Worm (Caenorhabditis elegans): ENCODE data around the gene srxa-2.

Gene srxa-2

DNA sequence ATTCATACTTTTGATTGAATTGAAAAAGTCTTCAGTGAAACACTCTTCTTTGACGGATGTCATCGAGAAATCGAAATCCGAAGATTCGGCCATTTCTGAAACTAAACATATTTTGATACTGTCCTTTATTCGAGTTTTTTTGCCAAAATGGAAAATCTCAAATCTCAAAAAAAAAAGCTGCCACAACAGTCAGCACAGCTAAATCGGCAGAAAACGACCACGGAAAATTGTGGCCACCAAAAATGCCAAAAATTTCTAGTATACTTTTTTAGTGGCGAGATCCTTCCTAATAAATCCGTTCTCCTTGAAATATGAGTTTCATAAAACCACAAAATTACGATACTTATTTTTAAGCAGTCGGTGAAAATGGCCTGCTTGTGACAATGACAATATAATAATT is 20.7 kb downstream of the srxa-2 start, which contains the start of gene F38E11.9:
Gene F38E11.9, minus strand, starts transcription at position 101 of the 400 bp plus-strand sequence.
- TF ChIP-seq lin-13 (GFP tag; optimal IDR thresholded peaks at IDR 0.05) = no peak
- no peak for TF ChIP-seq ama-1 (optimal IDR thresholded peaks at IDR 0.05)
- TF ChIP-seq ztf-11 (tag; optimal IDR thresholded peaks at IDR 0.05) = no peak
- TF ChIP-seq crh-2 (tag; optimal IDR thresholded peaks at IDR 0.05) = no peak
- no peak for TF ChIP-seq unc-39 (tag; optimal IDR thresholded peaks at IDR 0.05)
- no peak for TF ChIP-seq sem-4 (tag; optimal IDR thresholded peaks at IDR 0.05)
- TF ChIP-seq mab-5 (tag; optimal IDR thresholded peaks at IDR 0.05) = no peak
- TF ChIP-seq aly-2 (tag; optimal IDR thresholded peaks at IDR 0.05) = no peak
- no peak for TF ChIP-seq dmd-4 (tag; optimal IDR thresholded peaks at IDR 0.05)
- TF ChIP-seq blmp-1 (tag; optimal IDR thresholded peaks at IDR 0.05; ENCODE audit: insufficient read depth) = no peak
- TF ChIP-seq nhr-23 (tag; optimal IDR thresholded peaks at IDR 0.05) = no peak

DNA sequence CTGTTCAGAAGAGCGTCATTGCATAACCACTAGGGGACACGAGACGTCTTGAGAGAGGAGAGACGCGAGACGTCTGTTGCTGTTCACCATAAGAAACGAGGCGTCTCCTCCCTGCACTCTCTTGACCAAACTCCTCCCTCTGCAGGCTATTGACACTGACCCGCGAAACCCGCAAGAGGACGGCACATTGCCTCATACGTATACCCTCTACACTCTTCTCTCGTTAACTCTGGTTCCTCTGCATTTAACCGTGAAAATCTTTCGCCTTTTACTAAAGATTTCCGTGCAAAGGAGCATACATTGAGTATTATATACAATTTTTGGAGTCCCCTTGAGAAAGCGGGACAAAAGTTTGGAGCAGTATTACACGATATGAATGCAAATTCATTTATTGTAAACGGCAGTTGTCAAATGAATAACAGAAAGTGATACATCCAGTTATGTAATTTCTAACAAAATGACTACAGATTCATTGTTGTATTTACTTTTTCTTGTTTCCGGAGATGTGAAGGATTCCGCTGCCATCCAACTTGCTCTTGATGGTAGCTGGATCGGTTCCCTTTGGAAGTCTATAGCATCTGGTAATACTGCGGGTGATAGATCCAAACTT is 21.3 kb downstream of the srxa-2 start:
- TF ChIP-seq nhr-25 (tag; optimal IDR thresholded peaks at IDR 0.05) (peak; percentile 88), F13H6.1 (tag; optimal IDR thresholded peaks at IDR 0.05) (peak; percentile 97), dmd-4 (tag; optimal IDR thresholded peaks at IDR 0.05) (peak; percentile 52), blmp-1 (tag; optimal IDR thresholded peaks at IDR 0.05; ENCODE audit: insufficient read depth) (peak; percentile 81), ZK546.5 (tag; optimal IDR thresholded peaks at IDR 0.05) (peak; percentile 19), nhr-21 (tag; optimal IDR thresholded peaks at IDR 0.05) (peak; percentile 96), mdl-1 (tag; optimal IDR thresholded peaks at IDR 0.05) (peak; percentile 66 to 84), fos-1 (tag; optimal IDR thresholded peaks at IDR 0.05) (peak; percentile 94), crh-2 (tag; optimal IDR thresholded peaks at IDR 0.05) (peak; percentile 95), R02D3.7 (tag; optimal IDR thresholded peaks at IDR 0.05) (peak; percentile 28), lin-11 (tag; optimal IDR thresholded peaks at IDR 0.05) (peak; percentile 93), gmeb-1 (tag; optimal IDR thresholded peaks at IDR 0.05) (peak; percentile 76), ama-1 (optimal IDR thresholded peaks at IDR 0.05) (peak; percentile 99), snpc-4 (tag; optimal IDR thresholded peaks at IDR 0.05) (peak; percentile 99), sem-4 (tag; optimal IDR thresholded peaks at IDR 0.05) (peak; percentile 93), ceh-82 (tag; optimal IDR thresholded peaks at IDR 0.05) (peak; percentile 23), C34F6.9 (tag; optimal IDR thresholded peaks at IDR 0.05) (peak; percentile 94), sma-3 (GFP tag; optimal IDR thresholded peaks at IDR 0.05) (peak; percentile 93), skn-1 (tag; optimal IDR thresholded peaks at IDR 0.05) (peak; percentile 68), sma-9 (GFP tag; optimal IDR thresholded peaks at IDR 0.05) (peak; percentile 96), sma-9 (tag; optimal IDR thresholded peaks at IDR 0.05) (no peak), egl-27 (tag; optimal IDR thresholded peaks at IDR 0.05) (peak; percentile 90), mab-5 (tag; optimal IDR thresholded peaks at IDR 0.05) (peak; percentile 72), unc-55 (GFP tag; optimal IDR thresholded peaks at IDR 0.05) (peak; percentile 83), ztf-11 (tag; optimal IDR thresholded peaks at IDR 0.05) (peak; percentile 48), nhr-10 (tag; optimal IDR thresholded peaks at IDR 0.05) (peak; percentile 67), nhr-12 (tag; optimal IDR thresholded peaks at IDR 0.05) (no peak), alr-1 (tag; optimal IDR thresholded peaks at IDR 0.05) (no peak), zag-1 (tag; optimal IDR thresholded peaks at IDR 0.05) (no peak), elt-3 (tag; optimal IDR thresholded peaks at IDR 0.05) (no peak), mbf-1 (tag; optimal IDR thresholded peaks at IDR 0.05) (no peak), lin-39 (tag; optimal IDR thresholded peaks at IDR 0.05) (peak; percentile 28), lin-13 (GFP tag; optimal IDR thresholded peaks at IDR 0.05) (peak; percentile 92), elt-1 (tag; optimal IDR thresholded peaks at IDR 0.05) (no peak), nhr-77 (tag; optimal IDR thresholded peaks at IDR 0.05) (peak; percentile 52), nhr-6 (tag; optimal IDR thresholded peaks at IDR 0.05) (peak; percentile 88), nhr-129 (tag; optimal IDR thresholded peaks at IDR 0.05) (peak; percentile 95), lsy-2 (tag; optimal IDR thresholded peaks at IDR 0.05) (peak; percentile 84 to 92), unc-62 (GFP tag; optimal IDR thresholded peaks at IDR 0.05) (no peak), unc-39 (tag; optimal IDR thresholded peaks at IDR 0.05) (no peak), Y55F3AM.14 (GFP tag; optimal IDR thresholded peaks at IDR 0.05) (peak; percentile 86), ceh-16 (tag; optimal IDR thresholded peaks at IDR 0.05) (peak; percentile 66), aly-2 (tag; optimal IDR thresholded peaks at IDR 0.05) (no peak), nhr-237 (tag; optimal IDR thresholded peaks at IDR 0.05) (peak; percentile 44), ztf-1 (GFP tag; conservative IDR thresholded peaks at IDR 0.05) (no peak), nhr-11 (tag; optimal IDR thresholded peaks at IDR 0.05) (peak; percentile 44), ztf-4 (tag; optimal IDR thresholded peaks at IDR 0.05) (peak; percentile 86), peb-1 (tag; optimal IDR thresholded peaks at IDR 0.05) (no peak), nhr-23 (tag; optimal IDR thresholded peaks at IDR 0.05) (no peak)
